Fruit fly (Drosophila melanogaster) whole organism, embryonic: ENCODE measurements around the gene eas.

ENCODE experiments used
- Bteb2 ChIP-seq: fragments of 200-800 bp; sonication (Bioruptor generic); optimal IDR thresholded peaks from 2 replicates; lab custom pipeline; 2016; ENCODE audit warnings: missing biosample characterization, missing genetic modification characterization
- CG11398 ChIP-seq: fragments of 200-800 bp; sonication (Bioruptor generic); optimal IDR thresholded peaks from 2 replicates; lab custom pipeline; 2016; ENCODE audit warnings: missing biosample characterization, missing genetic modification characterization
- CG11456 ChIP-seq: fragments of 200-800 bp; sonication (Bioruptor generic); IDR thresholded peaks from 3 replicates; pipeline ENCODE4 v1.3.6; 2022; ENCODE audit warnings: missing biosample characterization, missing genetic modification characterization
- CG13123 ChIP-seq: fragments of 200-800 bp; sonication (Bioruptor generic); optimal IDR thresholded peaks from 2 replicates; lab custom pipeline; 2016; ENCODE audit warnings: missing biosample characterization, missing genetic modification characterization
- CG15479 ChIP-seq: fragments of 200-800 bp; sonication (Bioruptor generic); optimal IDR thresholded peaks from 3 replicates; lab custom pipeline; 2019; ENCODE audit warnings: missing biosample characterization, mild to moderate bottlenecking, missing genetic modification characterization, moderate library complexity
- CG1602 ChIP-seq: fragments of 200-800 bp; sonication (Bioruptor generic); optimal IDR thresholded peaks from 3 replicates; lab custom pipeline; 2016; ENCODE audit warnings: missing biosample characterization, missing genetic modification characterization
- CG17829 ChIP-seq: fragments of 200-800 bp; optimal IDR thresholded peaks from 2 replicates; lab custom pipeline; 2019; ENCODE audit warnings: missing biosample characterization, mild to moderate bottlenecking, missing genetic modification characterization, moderate library complexity
- CG3163 ChIP-seq: fragments of 200-800 bp; sonication (Bioruptor generic); optimal IDR thresholded peaks from 3 replicates; lab custom pipeline; 2016; ENCODE audit warnings: missing biosample characterization, missing genetic modification characterization
- CG32772 ChIP-seq: fragments of 200-800 bp; sonication (Bioruptor generic); IDR thresholded peaks from 2 replicates; pipeline ENCODE4 v1.3.6; 2022; ENCODE audit warnings: missing biosample characterization, missing genetic modification characterization
- CG4617 ChIP-seq: fragments of 200-800 bp; sonication (Bioruptor generic); optimal IDR thresholded peaks from 3 replicates; lab custom pipeline; 2016; ENCODE audit warnings: missing biosample characterization, missing genetic modification characterization, borderline replicate concordance
- CG4730 ChIP-seq: fragments of 200-800 bp; sonication (Bioruptor generic); IDR thresholded peaks from 2 replicates; pipeline ENCODE4 v1.3.6; 2022; ENCODE audit warnings: missing biosample characterization, missing genetic modification characterization
- CG5180 ChIP-seq: fragments of 200-800 bp; sonication (Bioruptor generic); optimal IDR thresholded peaks from 3 replicates; lab custom pipeline; 2017; ENCODE audit warnings: missing biosample characterization, missing genetic modification characterization, mild to moderate bottlenecking, moderate library complexity, missing genetic modification reagents
- CoRest ChIP-seq: fragments of 200-800 bp; sonication (Bioruptor generic); optimal IDR thresholded peaks from 3 replicates; lab custom pipeline; 2018; ENCODE audit warnings: missing biosample characterization, mild to moderate bottlenecking, missing genetic modification characterization, moderate library complexity
- Dfd ChIP-seq, 2 experiments: fragments of >200 bp; optimal IDR thresholded peaks; 2 replicates each; lab custom pipeline; 2017; ENCODE audit warnings: missing biosample characterization in 2 of 2, missing genetic modification characterization in 2 of 2
- Elba2 ChIP-seq: fragments of 200-800 bp; sonication (Bioruptor generic); optimal IDR thresholded peaks from 3 replicates; lab custom pipeline; 2016; ENCODE audit warnings: missing biosample characterization, missing genetic modification characterization
- Ets97D ChIP-seq: fragments of 200-800 bp; sonication (Bioruptor generic); optimal IDR thresholded peaks from 3 replicates; lab custom pipeline; 2016; ENCODE audit warnings: missing biosample characterization, missing genetic modification characterization
- MBD-R2 ChIP-seq: fragments of 200-800 bp; sonication (Bioruptor generic); IDR thresholded peaks from 2 replicates; pipeline ENCODE4 v1.3.6; 2022; ENCODE audit warnings: missing biosample characterization, missing genetic modification characterization
- MESR4 ChIP-seq: fragments of 200-800 bp; sonication (Bioruptor generic); optimal IDR thresholded peaks from 2 replicates; lab custom pipeline; 2018; ENCODE audit warnings: missing biosample characterization, mild to moderate bottlenecking, missing genetic modification characterization, moderate library complexity
- Tbp ChIP-seq: fragments of >200 bp; optimal IDR thresholded peaks from 2 replicates; lab custom pipeline; 2018; ENCODE audit warnings: missing biosample characterization, missing genetic modification characterization
- Xrp1 ChIP-seq: fragments of 200-800 bp; sonication (Bioruptor generic); IDR thresholded peaks from 2 replicates; pipeline ENCODE4 v1.3.6; 2022; ENCODE audit warnings: missing biosample characterization, missing genetic modification characterization
- az2 ChIP-seq: fragments of 200-800 bp; sonication (Bioruptor generic); optimal IDR thresholded peaks from 3 replicates; lab custom pipeline; 2016; ENCODE audit warnings: missing biosample characterization, missing genetic modification characterization
- br ChIP-seq: fragments of >200 bp; optimal IDR thresholded peaks from 2 replicates; lab custom pipeline; 2017
- corto ChIP-seq: fragments of 200-800 bp; sonication (Bioruptor generic); optimal IDR thresholded peaks from 2 replicates; lab custom pipeline; 2016; ENCODE audit warnings: missing biosample characterization, mild to moderate bottlenecking, missing genetic modification characterization, moderate library complexity
- fd102C ChIP-seq: fragments of 200-800 bp; sonication (Bioruptor generic); optimal IDR thresholded peaks from 2 replicates; lab custom pipeline; 2018; ENCODE audit warnings: missing biosample characterization, mild to moderate bottlenecking, missing genetic modification characterization, moderate library complexity
- ftz-f1 ChIP-seq: fragments of 200-800 bp; sonication (Bioruptor generic); optimal IDR thresholded peaks from 2 replicates; lab custom pipeline; 2016; ENCODE audit warnings: missing biosample characterization, missing genetic modification characterization
- fu2 ChIP-seq: fragments of 200-800 bp; sonication (Bioruptor generic); optimal IDR thresholded peaks from 2 replicates; lab custom pipeline; 2016; ENCODE audit warnings: missing biosample characterization, missing genetic modification characterization
- grau ChIP-seq: fragments of 200-800 bp; optimal IDR thresholded peaks from 3 replicates; lab custom pipeline; 2019; ENCODE audit warnings: missing biosample characterization, mild to moderate bottlenecking, missing genetic modification characterization, moderate library complexity
- grn ChIP-seq: fragments of 200-800 bp; sonication (Bioruptor generic); optimal IDR thresholded peaks from 3 replicates; lab custom pipeline; 2017; ENCODE audit warnings: missing biosample characterization, missing genetic modification characterization
- ind ChIP-seq: fragments of 200-800 bp; sonication (Bioruptor generic); optimal IDR thresholded peaks from 3 replicates; lab custom pipeline; 2016; ENCODE audit warnings: missing biosample characterization, missing genetic modification characterization
- insv ChIP-seq, 2 experiments: fragments of 200-800 bp; sonication (Bioruptor generic); optimal IDR thresholded peaks; 3 replicates each; lab custom pipeline; 2016 to 2018; ENCODE audit warnings: missing biosample characterization in 2 of 2, missing genetic modification characterization in 2 of 2
- lbe ChIP-seq: fragments of 200-800 bp; sonication (Bioruptor generic); optimal IDR thresholded peaks from 2 replicates; lab custom pipeline; 2016; ENCODE audit warnings: missing biosample characterization, mild to moderate bottlenecking, missing genetic modification characterization
- nerfin-1 ChIP-seq: fragments of 200-800 bp; sonication (Bioruptor generic); optimal IDR thresholded peaks from 3 replicates; lab custom pipeline; 2019; ENCODE audit warnings: missing biosample characterization, mild to moderate bottlenecking, missing genetic modification characterization, moderate library complexity
- nerfin-2 ChIP-seq: fragments of 200-800 bp; sonication (Bioruptor generic); IDR thresholded peaks from 2 replicates; pipeline ENCODE4 v1.3.6; 2022; ENCODE audit warnings: missing biosample characterization, missing genetic modification characterization; ENCODE audit not compliant: partially characterized antibody
- nmo ChIP-seq: fragments of 200-800 bp; sonication (Bioruptor generic); optimal IDR thresholded peaks from 2 replicates; lab custom pipeline; 2018; ENCODE audit warnings: missing biosample characterization, mild to moderate bottlenecking, missing genetic modification characterization, moderate library complexity
- pb ChIP-seq: fragments of 200-800 bp; sonication (Bioruptor generic); optimal IDR thresholded peaks from 3 replicates; lab custom pipeline; 2016; ENCODE audit warnings: missing biosample characterization, missing genetic modification characterization
- pros ChIP-seq: fragments of 200-800 bp; sonication (Bioruptor generic); optimal IDR thresholded peaks from 3 replicates; lab custom pipeline; 2019; ENCODE audit warnings: missing biosample characterization, mild to moderate bottlenecking, missing genetic modification characterization, moderate library complexity
- psq ChIP-seq: fragments of 200-800 bp; sonication (Bioruptor generic); optimal IDR thresholded peaks from 2 replicates; lab custom pipeline; 2017; ENCODE audit warnings: missing biosample characterization, missing genetic modification characterization
- run ChIP-seq: fragments of 200-800 bp; sonication (Bioruptor generic); optimal IDR thresholded peaks from 3 replicates; lab custom pipeline; 2018; ENCODE audit warnings: missing biosample characterization, mild to moderate bottlenecking, missing genetic modification characterization
- salm ChIP-seq: fragments of 200-800 bp; sonication (Bioruptor generic); optimal IDR thresholded peaks from 2 replicates; lab custom pipeline; 2018; ENCODE audit warnings: missing biosample characterization, mild to moderate bottlenecking, missing genetic modification characterization
- sug ChIP-seq: fragments of 200-800 bp; optimal IDR thresholded peaks from 2 replicates; lab custom pipeline; 2019; ENCODE audit warnings: missing biosample characterization, mild to moderate bottlenecking, missing genetic modification characterization, moderate library complexity
- tna ChIP-seq: fragments of 200-800 bp; sonication (Bioruptor generic); IDR thresholded peaks from 2 replicates; pipeline ENCODE4 v1.3.6; 2022; ENCODE audit warnings: missing biosample characterization, missing genetic modification characterization; ENCODE audit not compliant: partially characterized antibody
- toy ChIP-seq: fragments of 200-800 bp; sonication (Bioruptor generic); IDR thresholded peaks from 2 replicates; pipeline ENCODE4 v1.3.6; 2022; ENCODE audit warnings: missing biosample characterization, missing genetic modification characterization
- trem ChIP-seq: fragments of 200-800 bp; optimal IDR thresholded peaks from 3 replicates; lab custom pipeline; 2019; ENCODE audit warnings: missing biosample characterization, mild to moderate bottlenecking, missing genetic modification characterization, moderate library complexity
- trh ChIP-seq: fragments of 200-800 bp; sonication (Bioruptor generic); optimal IDR thresholded peaks from 2 replicates; lab custom pipeline; 2016; ENCODE audit warnings: missing biosample characterization, missing genetic modification characterization
- unpg ChIP-seq: fragments of 200-800 bp; sonication (Bioruptor generic); optimal IDR thresholded peaks from 3 replicates; lab custom pipeline; 2018; ENCODE audit warnings: missing biosample characterization, mild to moderate bottlenecking, missing genetic modification characterization, moderate library complexity
- usp ChIP-seq: fragments of >200 bp; optimal IDR thresholded peaks from 2 replicates; lab custom pipeline; 2017; ENCODE audit warnings: missing biosample characterization, missing genetic modification characterization
- wdn ChIP-seq: fragments of 200-800 bp; sonication (Bioruptor generic); IDR thresholded peaks from 2 replicates; pipeline ENCODE4 v1.3.6; 2022; ENCODE audit warnings: missing biosample characterization, missing genetic modification characterization
- wek ChIP-seq: fragments of 200-800 bp; sonication (Bioruptor generic); optimal IDR thresholded peaks from 3 replicates; lab custom pipeline; 2018; ENCODE audit warnings: missing biosample characterization, mild to moderate bottlenecking, missing genetic modification characterization, moderate library complexity
- zfh1 ChIP-seq: fragments of 200-800 bp; sonication (Bioruptor generic); IDR thresholded peaks from 3 replicates; pipeline ENCODE4 v1.3.6; 2022; ENCODE audit warnings: missing biosample characterization, missing genetic modification characterization

eas gene

dm6 chrX:16319558-16319924 lies 41.4 kb downstream of the eas start:
- peak; percentile 64 for TF ChIP-seq grn (GFP tag; lab: Kevin White, UChicago)
- no peak for TF ChIP-seq wek (GFP tag; lab: Kevin White, UChicago)
- peak; percentile 7 for TF ChIP-seq nmo (GFP tag; lab: Kevin White, UChicago)
- peak in 1 of 2 experiments; percentile 73 for TF ChIP-seq insv (GFP tag; optimal IDR thresholded peaks at IDR 0.05; lab: Kevin White, UChicago)
- TF ChIP-seq nerfin-1 (tag; lab: Kevin White, UChicago) = peak; percentile 56
- peak; percentile 55 for TF ChIP-seq Elba2
- TF ChIP-seq CG15479 (GFP tag; lab: Kevin White, UChicago) = peak; percentile 30
- TF ChIP-seq zfh1 (GFP tag; lab: Robert Waterston, UW) = no peak
- TF ChIP-seq, all 482 proteins: peak for 6

dm6 chrX:16320197-16320921 lies 42.2 kb downstream of the eas start, which contains the start of gene Cyp1:
Gene Cyp1 (minus strand): TSS chrX:16320370.
- TF ChIP-seq Tbp (GFP tag; lab: Kevin White, UChicago) (no peak), Bteb2 (GFP tag; lab: Kevin White, UChicago) (no peak), Xrp1 (GFP tag; lab: Robert Waterston, UW) (peak; percentile 44; the same call in 1 of the 2 replicates), CG13123 (GFP tag; lab: Kevin White, UChicago) (no peak), MBD-R2 (GFP tag; lab: Robert Waterston, UW) (peak; percentile 52), sug (tag; lab: Kevin White, UChicago) (no peak), br (lab: Kevin White, UChicago) (no peak), lbe (GFP tag; lab: Kevin White, UChicago) (no peak), salm (tag; lab: Kevin White, UChicago) (no peak), corto (GFP tag; lab: Kevin White, UChicago) (no peak), Dfd (GFP tag; optimal IDR thresholded peaks at IDR 0.05; lab: Kevin White, UChicago) (no peak), usp (GFP tag; lab: Kevin White, UChicago) (no peak), CG4730 (0 out of 2 replicates have a peak, but pooled peaks have one; percentile 25), CG4617 (no peak), fu2 (GFP tag; lab: Kevin White, UChicago) (no peak), fd102C (GFP tag; lab: Kevin White, UChicago) (no peak), unpg (GFP tag; lab: Kevin White, UChicago) (no peak), run (tag; lab: Kevin White, UChicago) (no peak), CG32772 (GFP tag; lab: Robert Waterston, UW) (peak; percentile 32; the same call in 1 of the 2 replicates), az2 (GFP tag; lab: Kevin White, UChicago) (no peak), CG3163 (GFP tag; lab: Kevin White, UChicago) (no peak), CG5180 (GFP tag; lab: Kevin White, UChicago) (no peak), trh (no peak), toy (GFP tag; lab: Robert Waterston, UW) (0 out of 2 replicates have a peak, but pooled peaks have one; percentile 8), trem (tag; lab: Kevin White, UChicago) (peak; percentile 38), Ets97D (GFP tag; lab: Kevin White, UChicago) (peak; percentile 86), psq (GFP tag; lab: Kevin White, UChicago) (no peak), ftz-f1 (GFP tag; lab: Kevin White, UChicago) (peak; percentile 1), grau (tag; lab: Kevin White, UChicago) (peak; percentile 27), CG11398 (GFP tag; lab: Kevin White, UChicago) (no peak), wdn (GFP tag; lab: Robert Waterston, UW) (peak; percentile 42; the same call in 1 of the 2 replicates), CG11456 (0 out of 3 replicates have a peak, but pooled peaks have one; percentile 66), CoRest (tag; lab: Kevin White, UChicago) (peak; percentile 32), pb (no peak), nerfin-2 (GFP tag; lab: Robert Waterston, UW) (peak; percentile 64; the same call in 1 of the 2 replicates), CG1602 (GFP tag; lab: Kevin White, UChicago) (peak; percentile 1), pros (no peak), MESR4 (GFP tag; lab: Kevin White, UChicago) (peak; percentile 82), CG17829 (tag; lab: Kevin White, UChicago) (peak; percentile 11), ind (peak; percentile 11), tna (GFP tag; lab: Robert Waterston, UW) (peak; percentile 73)
